Worm (Caenorhabditis elegans) whole organism, late embryonic: ENCODE data around the gene F56C3.3.

Experiments
- C08G9.2 ChIP-seq: sonication (generic microtip); optimal IDR thresholded peaks from 2 replicates; lab custom pipeline; 2016; ENCODE audit warnings: mild to moderate bottlenecking, missing genetic modification characterization, moderate library complexity, missing compliant biosample characterization
- C38D4.7 ChIP-seq: fragments of 200-800 bp; sonication (Bioruptor generic); optimal IDR thresholded peaks from 2 replicates; lab custom pipeline; 2018; ENCODE audit warnings: mild to moderate bottlenecking, missing genetic modification characterization, moderate library complexity, missing compliant biosample characterization
- F13H6.1 ChIP-seq: sonication (generic microtip); optimal IDR thresholded peaks from 2 replicates; lab custom pipeline; 2016; ENCODE audit warnings: missing genetic modification characterization, missing compliant biosample characterization
- K09A11.1 ChIP-seq: sonication (generic microtip); optimal IDR thresholded peaks from 2 replicates; lab custom pipeline; 2017; ENCODE audit warnings: antibody characterized with exemption, mild to moderate bottlenecking, missing genetic modification characterization, missing compliant biosample characterization; ENCODE audit not compliant: insufficient read depth
- ahr-1 ChIP-seq: sonication (generic microtip); optimal IDR thresholded peaks from 2 replicates; lab custom pipeline; 2016; ENCODE audit warnings: missing genetic modification characterization, missing compliant biosample characterization
- ama-1 ChIP-seq: fragments of 150-350 bp; optimal IDR thresholded peaks from 2 replicates; lab custom pipeline; 2014
- ceh-18 ChIP-seq: sonication (generic microtip); optimal IDR thresholded peaks from 2 replicates; lab custom pipeline; 2016; ENCODE audit warnings: missing genetic modification characterization, missing compliant biosample characterization
- ceh-19 ChIP-seq: fragments of 200-800 bp; sonication (Bioruptor generic); optimal IDR thresholded peaks from 2 replicates; lab custom pipeline; 2018; ENCODE audit warnings: mild to moderate bottlenecking, missing genetic modification characterization, missing compliant biosample characterization
- ceh-2 ChIP-seq: sonication (generic microtip); optimal IDR thresholded peaks from 2 replicates; lab custom pipeline; 2016; ENCODE audit warnings: missing genotype, missing genetic modification characterization, missing compliant biosample characterization
- ceh-22 ChIP-seq: sonication (generic microtip); optimal IDR thresholded peaks from 2 replicates; lab custom pipeline; 2017; ENCODE audit warnings: missing biosample characterization, missing genetic modification characterization
- ceh-24 ChIP-seq: sonication (generic microtip); optimal IDR thresholded peaks from 2 replicates; lab custom pipeline; 2016; ENCODE audit warnings: mild to moderate bottlenecking, missing genetic modification characterization, missing compliant biosample characterization
- ceh-31 ChIP-seq: sonication (generic microtip); optimal IDR thresholded peaks from 2 replicates; lab custom pipeline; 2016; ENCODE audit warnings: missing genetic modification characterization, missing compliant biosample characterization
- ceh-34 ChIP-seq: sonication (generic microtip); optimal IDR thresholded peaks from 2 replicates; lab custom pipeline; 2016; ENCODE audit warnings: mild to moderate bottlenecking, missing genetic modification characterization, missing compliant biosample characterization
- ceh-48 ChIP-seq: sonication (generic microtip); optimal IDR thresholded peaks from 2 replicates; lab custom pipeline; 2016; ENCODE audit warnings: missing genetic modification characterization, inconsistent platforms, missing compliant biosample characterization
- ceh-6 ChIP-seq: fragments of 200-800 bp; sonication (Bioruptor generic); optimal IDR thresholded peaks from 2 replicates; lab custom pipeline; 2018; ENCODE audit warnings: mild to moderate bottlenecking, missing genetic modification characterization, missing compliant biosample characterization
- che-1 ChIP-seq: sonication (generic microtip); optimal IDR thresholded peaks from 2 replicates; lab custom pipeline; 2016; ENCODE audit warnings: mild to moderate bottlenecking, missing genetic modification characterization, missing compliant biosample characterization
- dmd-4 ChIP-seq: sonication (generic microtip); optimal IDR thresholded peaks from 2 replicates; lab custom pipeline; 2016; ENCODE audit warnings: borderline replicate concordance, missing genetic modification characterization, missing compliant biosample characterization
- dve-1 ChIP-seq: sonication (generic microtip); optimal IDR thresholded peaks from 2 replicates; lab custom pipeline; 2017; ENCODE audit warnings: antibody characterized with exemption, mild to moderate bottlenecking, missing genetic modification characterization, missing compliant biosample characterization
- elt-2 ChIP-seq: sonication (generic microtip); optimal IDR thresholded peaks from 2 replicates; lab custom pipeline; 2016; ENCODE audit warnings: missing genetic modification reagents, missing genetic modification characterization, missing compliant biosample characterization
- elt-4 ChIP-seq: sonication (generic microtip); optimal IDR thresholded peaks from 2 replicates; lab custom pipeline; 2016; ENCODE audit warnings: missing genetic modification characterization, missing compliant biosample characterization
- ets-4 ChIP-seq: sonication (generic microtip); optimal IDR thresholded peaks from 2 replicates; lab custom pipeline; 2016; ENCODE audit warnings: missing genetic modification characterization, missing compliant biosample characterization
- eyg-1 ChIP-seq: sonication (generic microtip); optimal IDR thresholded peaks from 2 replicates; lab custom pipeline; 2016; ENCODE audit warnings: missing genotype, missing genetic modification characterization, missing compliant biosample characterization
- fax-1 ChIP-seq: sonication (generic microtip); optimal IDR thresholded peaks from 2 replicates; lab custom pipeline; 2016; ENCODE audit warnings: missing genotype, missing genetic modification characterization, missing compliant biosample characterization
- fkh-6 ChIP-seq: sonication (generic microtip); optimal IDR thresholded peaks from 2 replicates; lab custom pipeline; 2016; ENCODE audit warnings: missing genetic modification characterization, missing compliant biosample characterization
- gmeb-2 ChIP-seq: sonication (generic microtip); optimal IDR thresholded peaks from 2 replicates; lab custom pipeline; 2016; ENCODE audit warnings: missing genetic modification characterization, inconsistent platforms, missing compliant biosample characterization
- hlh-6 ChIP-seq: sonication (generic microtip); optimal IDR thresholded peaks from 2 replicates; lab custom pipeline; 2016; ENCODE audit warnings: missing genotype, missing genetic modification characterization, missing compliant biosample characterization
- hlh-8 ChIP-seq: sonication (generic microtip); optimal IDR thresholded peaks from 2 replicates; lab custom pipeline; 2016; ENCODE audit warnings: missing genotype, missing genetic modification characterization, missing compliant biosample characterization
- lim-6 ChIP-seq: sonication (generic microtip); optimal IDR thresholded peaks from 2 replicates; lab custom pipeline; 2016; ENCODE audit warnings: missing genetic modification characterization, missing compliant biosample characterization
- lin-11 ChIP-seq: fragments of 200-800 bp; sonication (Bioruptor generic); optimal IDR thresholded peaks from 2 replicates; lab custom pipeline; 2018; ENCODE audit warnings: mild to moderate bottlenecking, missing genetic modification characterization, missing compliant biosample characterization
- madf-2 ChIP-seq: sonication (generic microtip); optimal IDR thresholded peaks from 2 replicates; lab custom pipeline; 2017; ENCODE audit warnings: missing genetic modification characterization, missing compliant biosample characterization
- nfya-1 ChIP-seq: sonication (generic microtip); optimal IDR thresholded peaks from 2 replicates; lab custom pipeline; 2017; ENCODE audit warnings: missing genetic modification characterization, mild to moderate bottlenecking, missing compliant biosample characterization, antibody characterized with exemption, moderate library complexity
- nhr-11 ChIP-seq: fragments of 150-350 bp; optimal IDR thresholded peaks from 2 replicates; lab custom pipeline; 2014; ENCODE audit warnings: missing biosample characterization, missing genetic modification characterization
- npax-4 ChIP-seq: sonication (generic microtip); optimal IDR thresholded peaks from 2 replicates; lab custom pipeline; 2016; ENCODE audit warnings: missing genetic modification characterization, missing compliant biosample characterization
- odd-2 ChIP-seq: sonication (generic microtip); optimal IDR thresholded peaks from 2 replicates; lab custom pipeline; 2017; ENCODE audit warnings: antibody characterized with exemption, mild to moderate bottlenecking, missing genetic modification characterization, missing compliant biosample characterization
- pat-9 ChIP-seq: fragments of 200-800 bp; sonication (Bioruptor generic); optimal IDR thresholded peaks from 2 replicates; lab custom pipeline; 2018; ENCODE audit warnings: mild to moderate bottlenecking, missing genetic modification characterization, moderate library complexity, missing compliant biosample characterization
- pax-1 ChIP-seq: fragments of 150-350 bp; optimal IDR thresholded peaks from 2 replicates; lab custom pipeline; 2014; ENCODE audit warnings: missing biosample characterization, missing genetic modification characterization
- pha-2 ChIP-seq: sonication (generic microtip); optimal IDR thresholded peaks from 2 replicates; lab custom pipeline; 2017; ENCODE audit warnings: mild to moderate bottlenecking, missing genetic modification characterization, missing compliant biosample characterization
- pqm-1 ChIP-seq: sonication (generic microtip); optimal IDR thresholded peaks from 2 replicates; lab custom pipeline; 2016; ENCODE audit warnings: missing genetic modification characterization, missing compliant biosample characterization
- pros-1 ChIP-seq: fragments of 150-350 bp; optimal IDR thresholded peaks from 2 replicates; lab custom pipeline; 2014; ENCODE audit warnings: missing biosample characterization, missing genetic modification reagents, missing genetic modification characterization
- ref-2 ChIP-seq: sonication (generic microtip); optimal IDR thresholded peaks from 2 replicates; lab custom pipeline; 2016; ENCODE audit warnings: missing genetic modification characterization, missing compliant biosample characterization
- rnt-1 ChIP-seq: sonication (generic microtip); optimal IDR thresholded peaks from 2 replicates; lab custom pipeline; 2016; ENCODE audit warnings: missing genetic modification characterization, missing compliant biosample characterization
- sdc-2 ChIP-seq: sonication (generic microtip); optimal IDR thresholded peaks from 2 replicates; lab custom pipeline; 2016; ENCODE audit warnings: missing genotype, missing genetic modification characterization, missing compliant biosample characterization
- tbx-2 ChIP-seq: sonication (generic microtip); optimal IDR thresholded peaks from 2 replicates; lab custom pipeline; 2016; ENCODE audit warnings: missing genetic modification characterization, missing compliant biosample characterization
- tbx-7 ChIP-seq: sonication (generic microtip); optimal IDR thresholded peaks from 2 replicates; lab custom pipeline; 2016; ENCODE audit warnings: missing genotype, missing genetic modification characterization, missing compliant biosample characterization
- unc-3 ChIP-seq, 2 experiments: fragments of 200-800 bp in 1 of 2; sonication (Bioruptor generic) in 1 of 2; sonication (generic microtip) in 1 of 2; conservative IDR thresholded peaks in 1 of 2; optimal IDR thresholded peaks in 1 of 2; 2 replicates each; pipeline versions ENCODE4 v1.3.6 to Lab custom; 2016 to 2022; ENCODE audit warnings: missing compliant biosample characterization in 2 of 2, missing genetic modification characterization in 2 of 2, missing genetic modification reagents in 1 of 2
- unc-42 ChIP-seq: sonication (generic microtip); optimal IDR thresholded peaks from 2 replicates; lab custom pipeline; 2016; ENCODE audit warnings: missing genotype, missing genetic modification characterization, missing compliant biosample characterization
- unc-86 ChIP-seq: sonication (generic microtip); optimal IDR thresholded peaks from 2 replicates; lab custom pipeline; 2016; ENCODE audit warnings: missing genetic modification characterization, missing compliant biosample characterization

Gene F56C3.3

ce11 chrX:1321044-1321443 lies 37.2 kb downstream of the F56C3.3 start, which contains the start of gene pdk-1:
Gene pdk-1, plus strand, starts transcription at chrX:1321344.
- TF ChIP-seq rnt-1 (tag; lab: Kevin White, UChicago) (no peak), C08G9.2 (tag; lab: Kevin White, UChicago) (no peak), pax-1 (tag; lab: Kevin White, UChicago) (no peak), F13H6.1 (tag; lab: Kevin White, UChicago) (no peak), npax-4 (tag; lab: Kevin White, UChicago) (no peak), gmeb-2 (no peak), che-1 (tag; lab: Kevin White, UChicago) (no peak), hlh-6 (tag; lab: Kevin White, UChicago) (no peak), fax-1 (tag; lab: Kevin White, UChicago) (no peak), hlh-8 (tag; lab: Kevin White, UChicago) (no peak), ets-4 (no peak), ceh-34 (tag; lab: Kevin White, UChicago) (no peak), pqm-1 (no peak), dve-1 (no peak), lin-11 (tag; lab: Kevin White, UChicago) (no peak)

- no peak for TF ChIP-seq ceh-22 (tag; lab: Kevin White, UChicago)
- TF ChIP-seq pqm-1: peak; percentile 70
- TF ChIP-seq ceh-6: no peak
- TF ChIP-seq fax-1 (tag; lab: Kevin White, UChicago): peak; percentile 51
- TF ChIP-seq F13H6.1 (tag; lab: Kevin White, UChicago): peak; percentile 61
- no peak for TF ChIP-seq tbx-7 (tag; lab: Kevin White, UChicago)
- peak; percentile 9 for TF ChIP-seq hlh-8 (tag; lab: Kevin White, UChicago)
- TF ChIP-seq sdc-2 (tag; lab: Kevin White, UChicago): peak; percentile 94
- peak; percentile 41 for TF ChIP-seq ceh-48 (tag; lab: Kevin White, UChicago)
- TF ChIP-seq C08G9.2 (tag; lab: Kevin White, UChicago): peak; percentile 61
- TF ChIP-seq unc-42 (tag; lab: Kevin White, UChicago): peak; percentile 41
- TF ChIP-seq ets-4: peak; percentile 36
- peak; percentile 76 for TF ChIP-seq ref-2 (tag; lab: Kevin White, UChicago)
- no peak for TF ChIP-seq K09A11.1 (tag; lab: Kevin White, UChicago)
- no peak for TF ChIP-seq dmd-4
- peak; percentile 70 for TF ChIP-seq ceh-18 (tag; lab: Kevin White, UChicago)
- TF ChIP-seq ceh-19: peak; percentile 8
- peak; percentile 30 for TF ChIP-seq nfya-1 (tag; lab: Kevin White, UChicago)
- no peak for TF ChIP-seq fkh-6 (tag; lab: Kevin White, UChicago)
- no peak for TF ChIP-seq gmeb-2
- TF ChIP-seq eyg-1 (tag; lab: Kevin White, UChicago): peak; percentile 24
- peak; percentile 28 for TF ChIP-seq lim-6
- no peak for TF ChIP-seq pax-1 (tag; lab: Kevin White, UChicago)
- TF ChIP-seq ceh-34 (tag; lab: Kevin White, UChicago): peak; percentile 34
- peak; percentile 35 for TF ChIP-seq dve-1
- no peak for TF ChIP-seq odd-2 (tag; lab: Kevin White, UChicago)
- TF ChIP-seq ama-1 (lab: Kevin White, UChicago): no peak
- TF ChIP-seq unc-3 (GFP tag; conservative IDR thresholded peaks at IDR 0.05; lab: Robert Waterston, UW): no peak
- no peak for TF ChIP-seq unc-3 (tag; optimal IDR thresholded peaks at IDR 0.05; lab: Kevin White, UChicago)
- TF ChIP-seq ahr-1 (tag; lab: Kevin White, UChicago): peak; percentile 1
- peak; percentile 82 for TF ChIP-seq pros-1 (tag; lab: Kevin White, UChicago)
- peak; percentile 19 for TF ChIP-seq pha-2 (tag; lab: Kevin White, UChicago)
- peak; percentile 46 for TF ChIP-seq rnt-1 (tag; lab: Kevin White, UChicago)
- TF ChIP-seq ceh-2: peak; percentile 43
- TF ChIP-seq tbx-2 (tag; lab: Kevin White, UChicago): peak; percentile 81
- TF ChIP-seq madf-2: peak; percentile 26
- TF ChIP-seq pat-9: peak; percentile 13
- no peak for TF ChIP-seq ceh-24 (tag; lab: Kevin White, UChicago)
- TF ChIP-seq C38D4.7 (GFP tag; lab: Kevin White, UChicago): no peak
- peak; percentile 68 for TF ChIP-seq ceh-31
- no peak for TF ChIP-seq nhr-11 (tag; lab: Kevin White, UChicago)
- no peak for TF ChIP-seq hlh-6 (tag; lab: Kevin White, UChicago)
- TF ChIP-seq elt-2 (tag; lab: Kevin White, UChicago): peak; percentile 87
- TF ChIP-seq npax-4 (tag; lab: Kevin White, UChicago): no peak
- TF ChIP-seq unc-86: no peak
- TF ChIP-seq elt-4 (tag; lab: Kevin White, UChicago): no peak
These were observed 38.5 kb downstream of the F56C3.3 start for ce11 chrX:1319708-1320107.
